In genomic region chrX:2229305-2230172, ce11 we compare ENCODE assay signal across 3 worm cellular contexts.
TF ChIP-seq lines count a peak whose summit lies in the region.

TSS of gene lin-32 (minus strand) at chrX:2230122.

TF ChIP-seq in whole organism, L1 larva, 84 proteins besides CTCF, POLR2A, EP300 and RAD21:
- TF ChIP-seq efl-1 (optimal IDR thresholded peaks at IDR 0.05; lab: Kevin White, UChicago) (no peak), efl-1 (GFP tag; optimal IDR thresholded peaks at IDR 0.05 in 1 of 2; lab: Kevin White, UChicago) (no peak), tbx-2 (tag; optimal IDR thresholded peaks at IDR 0.05; lab: Kevin White, UChicago) (peak; percentile 1), ztf-11 (tag; optimal IDR thresholded peaks at IDR 0.05; lab: Kevin White, UChicago) (peak in 1 of 2 experiments; percentile 65), unc-98 (GFP tag; IDR thresholded peaks at IDR 0.05; lab: Robert Waterston, UW) (no peak), hpl-2 (GFP tag; optimal IDR thresholded peaks at IDR 0.05; lab: Kevin White, UChicago) (no peak)

TF ChIP-seq in whole organism, L4 larva, 104 proteins besides CTCF, POLR2A, EP300 and RAD21:
- TF ChIP-seq aha-1 (tag; lab: Kevin White, UChicago) = peak; percentile 64
- no peak for TF ChIP-seq egl-27 (tag; optimal IDR thresholded peaks at IDR 0.05; lab: Kevin White, UChicago)
- TF ChIP-seq F26F4.8 (GFP tag; conservative IDR thresholded peaks at IDR 0.05; lab: Robert Waterston, UW) = no peak
- no peak for TF ChIP-seq php-3 (GFP tag; IDR thresholded peaks at IDR 0.05; lab: Robert Waterston, UW)
- TF ChIP-seq lin-13 (GFP tag; optimal IDR thresholded peaks at IDR 0.05; lab: Kevin White, UChicago) = no peak
- TF ChIP-seq F37D6.2 (tag; optimal IDR thresholded peaks at IDR 0.05; lab: Kevin White, UChicago) = no peak
- peak in 1 of 2 experiments; percentile 95 for TF ChIP-seq unc-62 (GFP tag; optimal IDR thresholded peaks at IDR 0.05 in 1 of 2; lab: Kevin White, UChicago)
- TF ChIP-seq unc-62 (tag; optimal IDR thresholded peaks at IDR 0.05; lab: Kevin White, UChicago) = no peak
TF ChIP-seq in whole organism, L4 larva: peak in this region for 2.

TF ChIP-seq in whole organism, mixed stage, embryonic, 35 proteins besides CTCF, POLR2A, EP300 and RAD21:
- TF ChIP-seq ceh-43 (GFP tag; optimal IDR thresholded peaks at IDR 0.05; lab: Kevin White, UChicago) = no peak
- TF ChIP-seq mls-2 (tag; optimal IDR thresholded peaks at IDR 0.05; lab: Kevin White, UChicago) = no peak
- TF ChIP-seq unc-39 (tag; optimal IDR thresholded peaks at IDR 0.05; lab: Kevin White, UChicago) = no peak
- no peak for TF ChIP-seq unc-120 (tag; optimal IDR thresholded peaks at IDR 0.05; lab: Kevin White, UChicago; ENCODE audit: poor library complexity, severe bottlenecking)
- no peak for TF ChIP-seq ztf-11 (tag; optimal IDR thresholded peaks at IDR 0.05; lab: Kevin White, UChicago)
- TF ChIP-seq ces-1 (GFP tag; optimal IDR thresholded peaks at IDR 0.05; lab: Kevin White, UChicago) = no peak
- TF ChIP-seq lin-32 (GFP tag; optimal IDR thresholded peaks at IDR 0.05; lab: Kevin White, UChicago) = peak; percentile 75

Comparison
In these comparisons a context has a peak if more than half of its experiments do, and no peak if none do; other contexts are left out.
1. Of the 29 proteins assayed by ChIP-seq in both whole organism, L4 larva and whole organism, L1 larva: peak only in whole organism, L4 larva: aha-1; only in whole organism, L1 larva: none; in both: none; in neither: 26; mixed calls (peak in some experiments, not most) for 2.